Fruit fly (Drosophila melanogaster) whole organism, embryonic: ENCODE results near the gene Grip75.
A peak's percentile ranks its signal among the peaks of the same experiment; 100 is the strongest.

Experiments used
- Antp ChIP-seq: fragments of 200-800 bp; sonication (Bioruptor generic); optimal IDR thresholded peaks from 3 replicates; lab custom pipeline; 2016; ENCODE audit warnings: missing biosample characterization, missing genetic modification characterization
- Atf6 ChIP-seq: fragments of 200-800 bp; sonication (Bioruptor generic); IDR thresholded peaks from 2 replicates; pipeline ENCODE4 v1.3.6; 2022; ENCODE audit warnings: missing biosample characterization, missing genetic modification characterization
- B-H2 ChIP-seq: fragments of 200-800 bp; sonication (Bioruptor generic); optimal IDR thresholded peaks from 2 replicates; lab custom pipeline; 2018; ENCODE audit warnings: missing biosample characterization, mild to moderate bottlenecking, missing genetic modification characterization
- CG11085 ChIP-seq: fragments of 200-800 bp; sonication (Bioruptor generic); IDR thresholded peaks from 2 replicates; pipeline ENCODE4 v1.3.6; 2022; ENCODE audit warnings: missing biosample characterization, missing genetic modification characterization
- CG12391 ChIP-seq: fragments of 200-800 bp; sonication (Bioruptor generic); optimal IDR thresholded peaks from 3 replicates; lab custom pipeline; 2018; ENCODE audit warnings: missing biosample characterization, mild to moderate bottlenecking, missing genetic modification characterization, moderate library complexity
- CG13894 ChIP-seq: fragments of 200-800 bp; sonication (Bioruptor generic); optimal IDR thresholded peaks from 3 replicates; lab custom pipeline; 2018; ENCODE audit warnings: missing biosample characterization, mild to moderate bottlenecking, missing genetic modification characterization, moderate library complexity
- CG15269 ChIP-seq: fragments of 200-800 bp; sonication (Bioruptor generic); optimal IDR thresholded peaks from 2 replicates; lab custom pipeline; 2018; ENCODE audit warnings: missing biosample characterization, mild to moderate bottlenecking, missing genetic modification characterization, moderate library complexity
- CG15601 ChIP-seq: fragments of 200-800 bp; sonication (Bioruptor generic); optimal IDR thresholded peaks from 3 replicates; lab custom pipeline; 2019; ENCODE audit warnings: missing biosample characterization, mild to moderate bottlenecking, missing genetic modification characterization, moderate library complexity
- CG2129 ChIP-seq: fragments of 200-800 bp; sonication (Bioruptor generic); IDR thresholded peaks from 2 replicates; pipeline ENCODE4 v1.3.6; 2022; ENCODE audit warnings: missing biosample characterization, missing genetic modification characterization; ENCODE audit not compliant: partially characterized antibody
- CG32772 ChIP-seq: fragments of 200-800 bp; sonication (Bioruptor generic); IDR thresholded peaks from 2 replicates; pipeline ENCODE4 v1.3.6; 2022; ENCODE audit warnings: missing biosample characterization, missing genetic modification characterization
- CG34224 ChIP-seq: fragments of 200-800 bp; sonication (Bioruptor generic); IDR thresholded peaks from 3 replicates; pipeline ENCODE4 v1.3.6; 2022; ENCODE audit warnings: missing biosample characterization, missing genetic modification characterization; ENCODE audit not compliant: partially characterized antibody
- CG34422 ChIP-seq: fragments of 200-800 bp; sonication (Bioruptor generic); IDR thresholded peaks from 3 replicates; pipeline ENCODE4 v1.3.6; 2022; ENCODE audit warnings: missing biosample characterization, missing genetic modification characterization
- CG3838 ChIP-seq: fragments of 200-800 bp; sonication (Bioruptor generic); optimal IDR thresholded peaks from 3 replicates; lab custom pipeline; 2016; ENCODE audit warnings: missing biosample characterization, missing genetic modification characterization
- CG4282 ChIP-seq: fragments of 200-800 bp; sonication (Bioruptor generic); optimal IDR thresholded peaks from 2 replicates; lab custom pipeline; 2016; ENCODE audit warnings: missing biosample characterization, missing genetic modification characterization
- CG5180 ChIP-seq: fragments of 200-800 bp; sonication (Bioruptor generic); optimal IDR thresholded peaks from 3 replicates; lab custom pipeline; 2017; ENCODE audit warnings: missing biosample characterization, missing genetic modification characterization, mild to moderate bottlenecking, moderate library complexity, missing genetic modification reagents
- CG6813 ChIP-seq: fragments of 200-800 bp; sonication (Bioruptor generic); optimal IDR thresholded peaks from 2 replicates; lab custom pipeline; 2017; ENCODE audit warnings: missing biosample characterization, missing genetic modification characterization, mild to moderate bottlenecking, moderate library complexity, missing genetic modification reagents
- CG7745 ChIP-seq: fragments of 200-800 bp; sonication (Bioruptor generic); optimal IDR thresholded peaks from 2 replicates; lab custom pipeline; 2018; ENCODE audit warnings: missing biosample characterization, mild to moderate bottlenecking, missing genetic modification characterization, moderate library complexity
- CG8290 ChIP-seq, 3 experiments: fragments of 200-800 bp; sonication (Bioruptor generic); optimal IDR thresholded peaks; 2 replicates each; lab custom pipeline; 2016 to 2019; ENCODE audit warnings: missing biosample characterization in 3 of 3, missing genetic modification characterization in 3 of 3, mild to moderate bottlenecking in 2 of 3, moderate library complexity in 1 of 3
- CG9932 ChIP-seq: fragments of 200-800 bp; sonication (Bioruptor generic); IDR thresholded peaks from 2 replicates; pipeline ENCODE4 v1.3.6; 2022; ENCODE audit warnings: missing biosample characterization, missing genetic modification characterization
- D ChIP-seq, 2 experiments: fragments of 200-800 bp in 1 of 2; fragments of >200 bp in 1 of 2; sonication (Bioruptor generic) in 1 of 2; optimal IDR thresholded peaks; 2 replicates in 1 of 2; 3 replicates in 1 of 2; lab custom pipeline; 2017; ENCODE audit warnings: mild to moderate bottlenecking in 1 of 2, missing biosample characterization in 1 of 2, missing genetic modification characterization in 1 of 2, missing genetic modification reagents in 1 of 2
- ERR ChIP-seq: fragments of 200-800 bp; sonication (Bioruptor generic); optimal IDR thresholded peaks from 2 replicates; lab custom pipeline; 2016; ENCODE audit warnings: missing biosample characterization, missing genetic modification characterization
- HLHmδ ChIP-seq: fragments of 200-800 bp; sonication (Bioruptor generic); optimal IDR thresholded peaks from 2 replicates; lab custom pipeline; 2018; ENCODE audit warnings: missing biosample characterization, mild to moderate bottlenecking, missing genetic modification characterization, moderate library complexity
- MTF-1 ChIP-seq: fragments of 200-800 bp; sonication (Bioruptor generic); optimal IDR thresholded peaks from 2 replicates; lab custom pipeline; 2018; ENCODE audit warnings: missing biosample characterization, mild to moderate bottlenecking, missing genetic modification characterization, borderline replicate concordance
- Rx ChIP-seq: fragments of 200-800 bp; sonication (Bioruptor generic); IDR thresholded peaks from 2 replicates; pipeline ENCODE4 v1.3.6; 2022; ENCODE audit warnings: missing biosample characterization, missing genetic modification characterization
- Scr ChIP-seq: fragments of 200-800 bp; sonication (Bioruptor generic); IDR thresholded peaks from 2 replicates; pipeline ENCODE4 v1.3.6; 2022; ENCODE audit warnings: missing biosample characterization, missing genetic modification characterization; ENCODE audit not compliant: partially characterized antibody
- Sox102F ChIP-seq: fragments of 200-800 bp; sonication (Bioruptor generic); optimal IDR thresholded peaks from 2 replicates; lab custom pipeline; 2018; ENCODE audit warnings: missing biosample characterization, mild to moderate bottlenecking, missing genetic modification characterization, moderate library complexity
- Ssrp ChIP-seq: fragments of 200-800 bp; sonication (Bioruptor generic); optimal IDR thresholded peaks from 2 replicates; lab custom pipeline; 2018; ENCODE audit warnings: missing biosample characterization, mild to moderate bottlenecking, missing genetic modification characterization, moderate library complexity
- amos ChIP-seq: fragments of 200-800 bp; sonication (Bioruptor generic); IDR thresholded peaks from 2 replicates; pipeline ENCODE4 v1.3.6; 2022; ENCODE audit warnings: missing biosample characterization, missing genetic modification characterization; ENCODE audit not compliant: partially characterized antibody
- ase ChIP-seq: fragments of 200-800 bp; sonication (Bioruptor generic); IDR thresholded peaks from 3 replicates; pipeline ENCODE4 v1.3.6; 2022; ENCODE audit warnings: missing biosample characterization, missing genetic modification characterization
- btn ChIP-seq: fragments of 200-800 bp; sonication (Bioruptor generic); optimal IDR thresholded peaks from 2 replicates; lab custom pipeline; 2016; ENCODE audit warnings: missing biosample characterization, missing genetic modification characterization
- dan ChIP-seq: fragments of 200-800 bp; sonication (Bioruptor generic); IDR thresholded peaks from 2 replicates; pipeline ENCODE4 v1.3.6; 2022; ENCODE audit warnings: missing biosample characterization, missing genetic modification characterization
- ems ChIP-seq: fragments of 200-800 bp; sonication (Bioruptor generic); optimal IDR thresholded peaks from 3 replicates; lab custom pipeline; 2016; ENCODE audit warnings: missing biosample characterization, missing genetic modification characterization
- eyg ChIP-seq: fragments of 200-800 bp; sonication (Bioruptor generic); optimal IDR thresholded peaks from 3 replicates; lab custom pipeline; 2016; ENCODE audit warnings: missing biosample characterization, missing genetic modification characterization
- fd102C ChIP-seq: fragments of 200-800 bp; sonication (Bioruptor generic); optimal IDR thresholded peaks from 2 replicates; lab custom pipeline; 2018; ENCODE audit warnings: missing biosample characterization, mild to moderate bottlenecking, missing genetic modification characterization, moderate library complexity
- gsb-n ChIP-seq: fragments of 200-800 bp; sonication (Bioruptor generic); optimal IDR thresholded peaks from 3 replicates; lab custom pipeline; 2018; ENCODE audit warnings: missing biosample characterization, mild to moderate bottlenecking, missing genetic modification characterization
- ind ChIP-seq: fragments of 200-800 bp; sonication (Bioruptor generic); optimal IDR thresholded peaks from 3 replicates; lab custom pipeline; 2016; ENCODE audit warnings: missing biosample characterization, missing genetic modification characterization
- inv ChIP-seq: fragments of 200-800 bp; sonication (Bioruptor generic); IDR thresholded peaks from 2 replicates; pipeline ENCODE4 v1.3.6; 2022; ENCODE audit warnings: missing biosample characterization, missing genetic modification characterization; ENCODE audit not compliant: partially characterized antibody
- lilli ChIP-seq: fragments of 200-800 bp; sonication (Bioruptor generic); optimal IDR thresholded peaks from 3 replicates; lab custom pipeline; 2016; ENCODE audit warnings: missing biosample characterization, missing genetic modification characterization
- odd ChIP-seq: fragments of 200-800 bp; sonication (Bioruptor generic); optimal IDR thresholded peaks from 2 replicates; lab custom pipeline; 2017; ENCODE audit warnings: missing biosample characterization, mild to moderate bottlenecking, missing genetic modification characterization
- pan ChIP-seq, 4 experiments: fragments of >200 bp in 3 of 4; fragments of 200-800 bp in 1 of 4; sonication (Bioruptor generic) in 1 of 4; optimal IDR thresholded peaks in 3 of 4; IDR thresholded peaks in 1 of 4; 2 replicates each; pipeline versions ENCODE4 v1.3.6 to Lab custom; 2017 to 2022; ENCODE audit warnings: missing biosample characterization in 2 of 4, missing genetic modification characterization in 2 of 4, mixed read lengths in 1 of 4
- row ChIP-seq: fragments of 200-800 bp; sonication (Bioruptor generic); IDR thresholded peaks from 3 replicates; pipeline ENCODE4 v1.3.6; 2022; ENCODE audit warnings: missing biosample characterization, missing genetic modification characterization
- sc ChIP-seq, 3 experiments: fragments of >200 bp in 2 of 3; fragments of 200-800 bp in 1 of 3; sonication (Bioruptor generic) in 1 of 3; optimal IDR thresholded peaks; 2 replicates in 2 of 3; 3 replicates in 1 of 3; lab custom pipeline; 2017; ENCODE audit warnings: mild to moderate bottlenecking in 1 of 3, missing biosample characterization in 1 of 3, missing genetic modification characterization in 1 of 3, missing genetic modification reagents in 1 of 3
- sim ChIP-seq: fragments of 200-800 bp; sonication (Bioruptor generic); IDR thresholded peaks from 2 replicates; pipeline ENCODE4 v1.3.6; 2022; ENCODE audit warnings: missing biosample characterization, missing genetic modification characterization
- sisA ChIP-seq: fragments of 200-800 bp; sonication (Bioruptor generic); IDR thresholded peaks from 2 replicates; pipeline ENCODE4 v1.3.6; 2022; ENCODE audit warnings: missing biosample characterization, missing genetic modification characterization
- so ChIP-seq: fragments of 200-800 bp; sonication (Bioruptor generic); IDR thresholded peaks from 3 replicates; pipeline ENCODE4 v1.3.6; 2022; ENCODE audit warnings: missing biosample characterization, missing genetic modification characterization
- tio ChIP-seq: fragments of 200-800 bp; sonication (Bioruptor generic); optimal IDR thresholded peaks from 2 replicates; lab custom pipeline; 2017; ENCODE audit warnings: missing biosample characterization, missing genetic modification characterization, inconsistent platforms
- tll ChIP-seq, 2 experiments: fragments of 200-800 bp in 1 of 2; fragments of >200 bp in 1 of 2; sonication (Bioruptor generic) in 1 of 2; optimal IDR thresholded peaks; 2 replicates each; lab custom pipeline; 2017 to 2019; ENCODE audit warnings: missing biosample characterization in 2 of 2, missing genetic modification characterization in 2 of 2, mild to moderate bottlenecking in 1 of 2, moderate library complexity in 1 of 2
- zen ChIP-seq: fragments of 200-800 bp; sonication (Bioruptor generic); optimal IDR thresholded peaks from 3 replicates; lab custom pipeline; 2018; ENCODE audit warnings: missing biosample characterization, mild to moderate bottlenecking, missing genetic modification characterization, moderate library complexity

The Grip75 gene

dm6 chr2L:10439174-10439573, 43.9 kb upstream of the Grip75 start, which contains the start of gene Nse4 (continued):
- no peak for TF ChIP-seq Ssrp (tag; lab: Kevin White, UChicago)
- peak; percentile 40; the same call in 1 of the 3 replicates for TF ChIP-seq row (GFP tag; lab: Robert Waterston, UW)
- peak; percentile 73 for TF ChIP-seq inv (GFP tag; lab: Robert Waterston, UW)
- TF ChIP-seq fd102C (GFP tag; lab: Kevin White, UChicago) = no peak
- no peak for TF ChIP-seq CG34422
- no peak for TF ChIP-seq CG3838 (GFP tag; lab: Kevin White, UChicago)
- TF ChIP-seq CG9932 = no peak
- TF ChIP-seq odd (GFP tag; lab: Kevin White, UChicago) = no peak
- TF ChIP-seq CG2129 (GFP tag; lab: Robert Waterston, UW) = no peak
- TF ChIP-seq eyg = no peak
- no peak for TF ChIP-seq Rx (GFP tag; lab: Robert Waterston, UW)
- peak; percentile 2 for TF ChIP-seq CG12391 (tag; lab: Kevin White, UChicago)
- no peak for TF ChIP-seq D (optimal IDR thresholded peaks at IDR 0.05; lab: Kevin White, UChicago)
- no peak for TF ChIP-seq D (GFP tag; optimal IDR thresholded peaks at IDR 0.05; lab: Kevin White, UChicago)
- TF ChIP-seq ind (GFP tag; lab: Kevin White, UChicago) = no peak
- no peak for TF ChIP-seq so (GFP tag; lab: Robert Waterston, UW)
- TF ChIP-seq Sox102F (GFP tag; lab: Kevin White, UChicago) = no peak
- peak; percentile 38 for TF ChIP-seq CG8290 (GFP tag; optimal IDR thresholded peaks at IDR 0.05; lab: Kevin White, UChicago)
- TF ChIP-seq CG8290 (tag; optimal IDR thresholded peaks at IDR 0.05; lab: Kevin White, UChicago) = no peak
- TF ChIP-seq CG13894 = no peak
- peak; percentile 79 for TF ChIP-seq Scr (GFP tag; lab: Robert Waterston, UW)
- no peak for TF ChIP-seq MTF-1
- no peak for TF ChIP-seq sc (optimal IDR thresholded peaks at IDR 0.05; lab: Kevin White, UChicago)
- no peak for TF ChIP-seq sc (GFP tag; optimal IDR thresholded peaks at IDR 0.05; lab: Kevin White, UChicago)
- TF ChIP-seq ems = no peak
- TF ChIP-seq dan (GFP tag; lab: Robert Waterston, UW) = no peak
- no peak for TF ChIP-seq CG6813 (GFP tag; lab: Kevin White, UChicago)
- no peak for TF ChIP-seq sim
- no peak for TF ChIP-seq lilli
- TF ChIP-seq sisA = no peak
- no peak for TF ChIP-seq HLHmδ (GFP tag; lab: Kevin White, UChicago)
- TF ChIP-seq ERR = no peak
- no peak for TF ChIP-seq B-H2 (GFP tag; lab: Kevin White, UChicago)
- peak; percentile 84; the same call in 1 of the 2 replicates for TF ChIP-seq amos (GFP tag; lab: Robert Waterston, UW)
- TF ChIP-seq CG4282 = no peak
- no peak for TF ChIP-seq ase (GFP tag; lab: Robert Waterston, UW)
- no peak for TF ChIP-seq CG32772 (GFP tag; lab: Robert Waterston, UW)
- no peak for TF ChIP-seq Antp (GFP tag; lab: Kevin White, UChicago)
- TF ChIP-seq btn (GFP tag; lab: Kevin White, UChicago) = no peak
- no peak for TF ChIP-seq CG15269 (tag; lab: Kevin White, UChicago)
- TF ChIP-seq CG11085 (GFP tag; lab: Robert Waterston, UW) = no peak
- TF ChIP-seq pan (optimal IDR thresholded peaks at IDR 0.05; lab: Kevin White, UChicago) = no peak
- no peak for TF ChIP-seq pan (GFP tag; optimal IDR thresholded peaks at IDR 0.05 in 1 of 2, IDR thresholded peaks at IDR 0.05 in 1 of 2)
- no peak for TF ChIP-seq tll (GFP tag; optimal IDR thresholded peaks at IDR 0.05; lab: Kevin White, UChicago)
- no peak for TF ChIP-seq CG5180 (GFP tag; lab: Kevin White, UChicago)
- TF ChIP-seq CG15601 (tag; lab: Kevin White, UChicago) = no peak
- TF ChIP-seq CG7745 (tag; lab: Kevin White, UChicago) = no peak
- TF ChIP-seq tio (GFP tag; lab: Kevin White, UChicago) = no peak
- no peak for TF ChIP-seq Atf6 (GFP tag; lab: Robert Waterston, UW)
- TF ChIP-seq zen (tag; lab: Kevin White, UChicago) = peak; percentile 15
- TF ChIP-seq CG34224 (GFP tag; lab: Robert Waterston, UW) = peak; percentile 93
- no peak for TF ChIP-seq gsb-n
